Fruit fly (Drosophila melanogaster) whole organism, embryonic: Measurements from ENCODE around the gene CG14966.

Source experiments
- Abd-B ChIP-seq: fragments of 200-800 bp; sonication (Bioruptor generic); optimal IDR thresholded peaks from 2 replicates; lab custom pipeline; 2018; ENCODE audit warnings: missing biosample characterization, mild to moderate bottlenecking, missing genetic modification characterization, moderate library complexity
- CG11696 ChIP-seq: fragments of 200-800 bp; sonication (Bioruptor generic); IDR thresholded peaks from 2 replicates; pipeline ENCODE4 v1.3.6; 2022; ENCODE audit warnings: missing biosample characterization, missing genetic modification characterization
- CG12071 ChIP-seq: fragments of 200-800 bp; sonication (Bioruptor generic); optimal IDR thresholded peaks from 3 replicates; lab custom pipeline; 2018; ENCODE audit warnings: missing biosample characterization, mild to moderate bottlenecking, missing genetic modification characterization
- CG12659 ChIP-seq: fragments of 200-800 bp; sonication (Bioruptor generic); optimal IDR thresholded peaks from 3 replicates; lab custom pipeline; 2017; ENCODE audit warnings: mild to moderate bottlenecking, missing biosample characterization, missing genetic modification reagents, missing genetic modification characterization
- CG13287 ChIP-seq: fragments of 200-800 bp; sonication (Bioruptor generic); IDR thresholded peaks from 2 replicates; pipeline ENCODE4 v1.3.6; 2022; ENCODE audit warnings: missing biosample characterization, missing genetic modification characterization; ENCODE audit not compliant: partially characterized antibody
- CG15696 ChIP-seq: fragments of 200-800 bp; sonication (Bioruptor generic); optimal IDR thresholded peaks from 2 replicates; lab custom pipeline; 2019; ENCODE audit warnings: missing biosample characterization, mild to moderate bottlenecking, missing genetic modification characterization, moderate library complexity
- CG16863 ChIP-seq: fragments of 200-800 bp; sonication (Bioruptor generic); optimal IDR thresholded peaks from 3 replicates; lab custom pipeline; 2016; ENCODE audit warnings: missing biosample characterization, missing genetic modification characterization
- CG17328 ChIP-seq: fragments of 200-800 bp; sonication (Bioruptor generic); IDR thresholded peaks from 2 replicates; pipeline ENCODE4 v1.3.6; 2022; ENCODE audit warnings: missing biosample characterization, missing genetic modification characterization
- CG18599 ChIP-seq: fragments of 200-800 bp; sonication (Bioruptor generic); optimal IDR thresholded peaks from 3 replicates; lab custom pipeline; 2017; ENCODE audit warnings: missing biosample characterization, missing genetic modification characterization, mild to moderate bottlenecking, moderate library complexity, missing genetic modification reagents
- CG2116 ChIP-seq: fragments of 200-800 bp; sonication (Bioruptor generic); optimal IDR thresholded peaks from 3 replicates; lab custom pipeline; 2018; ENCODE audit warnings: missing biosample characterization, mild to moderate bottlenecking, missing genetic modification characterization
- CG2202 ChIP-seq: fragments of 200-800 bp; sonication (Bioruptor generic); optimal IDR thresholded peaks from 2 replicates; lab custom pipeline; 2018; ENCODE audit warnings: missing biosample characterization, mild to moderate bottlenecking, missing genetic modification characterization
- CG30020 ChIP-seq: fragments of 200-800 bp; optimal IDR thresholded peaks from 2 replicates; lab custom pipeline; 2019; ENCODE audit warnings: missing biosample characterization, mild to moderate bottlenecking, missing genetic modification characterization, moderate library complexity
- CG30431 ChIP-seq: fragments of 200-800 bp; sonication (Bioruptor generic); optimal IDR thresholded peaks from 2 replicates; lab custom pipeline; 2017; ENCODE audit warnings: missing biosample characterization, missing genetic modification characterization
- CG31388 ChIP-seq: fragments of 200-800 bp; sonication (Bioruptor generic); optimal IDR thresholded peaks from 2 replicates; lab custom pipeline; 2016; ENCODE audit warnings: missing biosample characterization, missing genetic modification characterization
- CG32767 ChIP-seq: fragments of 200-800 bp; sonication (Bioruptor generic); IDR thresholded peaks from 2 replicates; pipeline ENCODE4 v1.3.6; 2022; ENCODE audit warnings: missing biosample characterization, missing genetic modification characterization
- CG3281 ChIP-seq: fragments of 200-800 bp; sonication (Bioruptor generic); optimal IDR thresholded peaks from 3 replicates; lab custom pipeline; 2017; ENCODE audit warnings: missing biosample characterization, mild to moderate bottlenecking, missing genetic modification characterization
- CG34422 ChIP-seq: fragments of 200-800 bp; sonication (Bioruptor generic); IDR thresholded peaks from 3 replicates; pipeline ENCODE4 v1.3.6; 2022; ENCODE audit warnings: missing biosample characterization, missing genetic modification characterization
- CG3995 ChIP-seq: fragments of 200-800 bp; sonication (Bioruptor generic); optimal IDR thresholded peaks from 3 replicates; lab custom pipeline; 2016; ENCODE audit warnings: missing biosample characterization, missing genetic modification characterization
- CG6175 ChIP-seq: fragments of 200-800 bp; sonication (Bioruptor generic); IDR thresholded peaks from 3 replicates; pipeline ENCODE4 v1.3.6; 2022; ENCODE audit warnings: missing biosample characterization, missing genetic modification characterization
- CG6689 ChIP-seq: fragments of 200-800 bp; sonication (Bioruptor generic); IDR thresholded peaks from 2 replicates; pipeline ENCODE4 v1.3.6; 2022; ENCODE audit warnings: missing biosample characterization, missing genetic modification characterization
- CG7271 ChIP-seq: fragments of 200-800 bp; sonication (Bioruptor generic); optimal IDR thresholded peaks from 2 replicates; lab custom pipeline; 2018; ENCODE audit warnings: missing biosample characterization, mild to moderate bottlenecking, missing genetic modification characterization, moderate library complexity
- CG7357 ChIP-seq: fragments of 200-800 bp; sonication (Bioruptor generic); IDR thresholded peaks from 3 replicates; pipeline ENCODE4 v1.3.6; 2022; ENCODE audit warnings: missing biosample characterization, missing genetic modification characterization
- CG9609 ChIP-seq: fragments of 200-800 bp; sonication (Bioruptor generic); optimal IDR thresholded peaks from 3 replicates; lab custom pipeline; 2016; ENCODE audit warnings: missing biosample characterization, missing genetic modification characterization
- CTCF ChIP-seq: fragments of 200-800 bp; sonication (Bioruptor generic); optimal IDR thresholded peaks from 2 replicates; lab custom pipeline; 2017; ENCODE audit warnings: missing biosample characterization, mild to moderate bottlenecking, missing genetic modification characterization, moderate library complexity
- D19A ChIP-seq: fragments of 200-800 bp; optimal IDR thresholded peaks from 3 replicates; lab custom pipeline; 2019; ENCODE audit warnings: missing biosample characterization, mild to moderate bottlenecking, missing genetic modification characterization, moderate library complexity
- Dad ChIP-seq: fragments of 200-800 bp; sonication (Bioruptor generic); optimal IDR thresholded peaks from 3 replicates; lab custom pipeline; 2016; ENCODE audit warnings: missing biosample characterization, missing genetic modification characterization
- MTF-1 ChIP-seq: fragments of 200-800 bp; sonication (Bioruptor generic); optimal IDR thresholded peaks from 2 replicates; lab custom pipeline; 2018; ENCODE audit warnings: missing biosample characterization, mild to moderate bottlenecking, missing genetic modification characterization, borderline replicate concordance
- Mad ChIP-seq: fragments of 200-800 bp; sonication (Bioruptor generic); optimal IDR thresholded peaks from 2 replicates; lab custom pipeline; 2016; ENCODE audit warnings: missing biosample characterization, missing genetic modification characterization
- Mrtf ChIP-seq: fragments of 200-800 bp; sonication (Bioruptor generic); IDR thresholded peaks from 3 replicates; pipeline ENCODE4 v1.3.6; 2022; ENCODE audit warnings: missing biosample characterization, missing genetic modification characterization
- Opbp ChIP-seq: fragments of 200-800 bp; sonication (Bioruptor generic); IDR thresholded peaks from 3 replicates; pipeline ENCODE4 v1.3.6; 2022; ENCODE audit warnings: missing biosample characterization, missing genetic modification characterization; ENCODE audit not compliant: partially characterized antibody
- Ssrp ChIP-seq: fragments of 200-800 bp; sonication (Bioruptor generic); optimal IDR thresholded peaks from 2 replicates; lab custom pipeline; 2018; ENCODE audit warnings: missing biosample characterization, mild to moderate bottlenecking, missing genetic modification characterization, moderate library complexity
- Stat92E ChIP-seq, 3 experiments: fragments of >200 bp in 2 of 3; fragments of 200-800 bp in 1 of 3; sonication (Bioruptor generic) in 1 of 3; optimal IDR thresholded peaks; 2 replicates each; lab custom pipeline; 2017 to 2019; ENCODE audit warnings: missing biosample characterization in 3 of 3, missing genetic modification characterization in 3 of 3, mild to moderate bottlenecking in 1 of 3, moderate library complexity in 1 of 3
- ap ChIP-seq: fragments of 200-800 bp; sonication (Bioruptor generic); IDR thresholded peaks from 2 replicates; pipeline ENCODE4 v1.3.6; 2022; ENCODE audit warnings: missing biosample characterization, missing genetic modification characterization
- croc ChIP-seq: fragments of 200-800 bp; sonication (Bioruptor generic); conservative IDR thresholded peaks from 3 replicates; pipeline ENCODE4 v1.3.6; 2022; ENCODE audit warnings: missing biosample characterization, missing genetic modification characterization
- dimm ChIP-seq: fragments of 200-800 bp; sonication (Bioruptor generic); IDR thresholded peaks from 2 replicates; pipeline ENCODE4 v1.3.6; 2022; ENCODE audit warnings: missing biosample characterization, missing genetic modification characterization
- h ChIP-seq: fragments of >200 bp; optimal IDR thresholded peaks from 2 replicates; lab custom pipeline; 2017
- ham ChIP-seq: fragments of 200-800 bp; sonication (Bioruptor generic); IDR thresholded peaks from 2 replicates; pipeline ENCODE4 v1.3.6; 2022; ENCODE audit warnings: missing biosample characterization, missing genetic modification characterization
- knrl ChIP-seq: fragments of 200-800 bp; sonication (Bioruptor generic); IDR thresholded peaks from 3 replicates; pipeline ENCODE4 v1.3.6; 2022; ENCODE audit warnings: missing biosample characterization, missing genetic modification characterization; ENCODE audit not compliant: partially characterized antibody
- lab ChIP-seq: fragments of 200-800 bp; sonication (Bioruptor generic); optimal IDR thresholded peaks from 3 replicates; lab custom pipeline; 2017; ENCODE audit warnings: missing biosample characterization, missing genetic modification characterization, mild to moderate bottlenecking, moderate library complexity, missing genetic modification reagents
- mam ChIP-seq: fragments of 200-800 bp; sonication (Bioruptor generic); optimal IDR thresholded peaks from 3 replicates; lab custom pipeline; 2016; ENCODE audit warnings: missing biosample characterization, missing genetic modification characterization
- nerfin-2 ChIP-seq: fragments of 200-800 bp; sonication (Bioruptor generic); IDR thresholded peaks from 2 replicates; pipeline ENCODE4 v1.3.6; 2022; ENCODE audit warnings: missing biosample characterization, missing genetic modification characterization; ENCODE audit not compliant: partially characterized antibody
- oc ChIP-seq: fragments of 200-800 bp; sonication (Bioruptor generic); optimal IDR thresholded peaks from 2 replicates; lab custom pipeline; 2018; ENCODE audit warnings: missing biosample characterization, mild to moderate bottlenecking, missing genetic modification characterization, moderate library complexity
- psq ChIP-seq: fragments of 200-800 bp; sonication (Bioruptor generic); optimal IDR thresholded peaks from 2 replicates; lab custom pipeline; 2017; ENCODE audit warnings: missing biosample characterization, missing genetic modification characterization
- ro ChIP-seq: fragments of 200-800 bp; sonication (Bioruptor generic); IDR thresholded peaks from 2 replicates; pipeline ENCODE4 v1.3.6; 2022; ENCODE audit warnings: missing biosample characterization, missing genetic modification characterization
- row ChIP-seq: fragments of 200-800 bp; sonication (Bioruptor generic); IDR thresholded peaks from 3 replicates; pipeline ENCODE4 v1.3.6; 2022; ENCODE audit warnings: missing biosample characterization, missing genetic modification characterization
- run ChIP-seq: fragments of 200-800 bp; sonication (Bioruptor generic); optimal IDR thresholded peaks from 3 replicates; lab custom pipeline; 2018; ENCODE audit warnings: missing biosample characterization, mild to moderate bottlenecking, missing genetic modification characterization
- sens-2 ChIP-seq: fragments of 200-800 bp; sonication (Bioruptor generic); IDR thresholded peaks from 2 replicates; pipeline ENCODE4 v1.3.6; 2022; ENCODE audit warnings: missing biosample characterization, missing genetic modification characterization
- tna ChIP-seq: fragments of 200-800 bp; sonication (Bioruptor generic); IDR thresholded peaks from 2 replicates; pipeline ENCODE4 v1.3.6; 2022; ENCODE audit warnings: missing biosample characterization, missing genetic modification characterization; ENCODE audit not compliant: partially characterized antibody

Gene CG14966

dm6 chr3L:3198447-3199402 lies 1.3 kb upstream of the CG14966 start, which contains the start of the genes CG32276 and gry (continued):
- TF ChIP-seq CG13287 (GFP tag; lab: Robert Waterston, UW) (peak; percentile 63; the same call in 1 of the 2 replicates), CG2202 (tag; lab: Kevin White, UChicago) (peak; percentile 56), mam (peak; percentile 79), knrl (GFP tag; lab: Robert Waterston, UW) (peak; percentile 62), tna (no peak), Opbp (GFP tag; lab: Robert Waterston, UW) (no peak), MTF-1 (GFP tag; lab: Kevin White, UChicago) (peak; percentile 42), CTCF (GFP tag; lab: Kevin White, UChicago) (no peak), CG31388 (GFP tag; lab: Kevin White, UChicago) (peak; percentile 55), croc (GFP tag; lab: Robert Waterston, UW) (no peak), CG17328 (GFP tag; lab: Robert Waterston, UW) (peak; percentile 78), lab (GFP tag; lab: Kevin White, UChicago) (peak; percentile 87), CG9609 (peak; percentile 82), CG32767 (GFP tag; lab: Robert Waterston, UW) (peak; percentile 64), Mad (GFP tag; lab: Kevin White, UChicago) (peak; percentile 82), Dad (GFP tag; lab: Kevin White, UChicago) (peak; percentile 68), CG3281 (GFP tag; lab: Kevin White, UChicago) (peak; percentile 83), D19A (tag; lab: Kevin White, UChicago) (no peak), CG12659 (GFP tag; lab: Kevin White, UChicago) (peak; percentile 89), ham (no peak), CG11696 (no peak), CG7271 (peak; percentile 8), CG18599 (GFP tag; lab: Kevin White, UChicago) (peak; percentile 87), CG6175 (0 out of 3 replicates have a peak, but pooled peaks have one; percentile 12), Ssrp (tag; lab: Kevin White, UChicago) (peak; percentile 55), run (tag; lab: Kevin White, UChicago) (no peak), CG7357 (peak; percentile 46; the same call in 1 of the 3 replicates), CG34422 (GFP tag; lab: Robert Waterston, UW) (peak; percentile 73), Mrtf (no peak), oc (tag; lab: Kevin White, UChicago) (no peak), psq (peak; percentile 47), Stat92E (GFP tag; optimal IDR thresholded peaks at IDR 0.05; lab: Kevin White, UChicago) (peak in 1 of 3 experiments; percentile 54), CG12071 (no peak), dimm (GFP tag; lab: Robert Waterston, UW) (no peak), CG3995 (GFP tag; lab: Kevin White, UChicago) (peak; percentile 91), CG30020 (tag; lab: Kevin White, UChicago) (peak; percentile 78), sens-2 (GFP tag; lab: Robert Waterston, UW) (peak; percentile 55; the same call in 1 of the 2 replicates), nerfin-2 (GFP tag; lab: Robert Waterston, UW) (no peak), h (lab: Kevin White, UChicago) (no peak), ro (0 out of 2 replicates have a peak, but pooled peaks have one; percentile 16), CG30431 (peak; percentile 9), CG2116 (GFP tag; lab: Kevin White, UChicago) (peak; percentile 93), CG16863 (GFP tag; lab: Kevin White, UChicago) (peak; percentile 79), CG6689 (GFP tag; lab: Robert Waterston, UW) (peak; percentile 69), Abd-B (GFP tag; lab: Kevin White, UChicago) (peak; percentile 43), row (GFP tag; lab: Robert Waterston, UW) (peak; percentile 93), ap (peak; percentile 82), CG15696 (tag; lab: Kevin White, UChicago) (peak; percentile 75)
